In genomic region chr3R:8316344-8317105, dm6 we compare ENCODE assay signal across 1 fruit fly cellular context.
TF ChIP-seq lines count a peak whose summit lies in the region.

Gene Coq2, minus strand, starts transcription at chr3R:8316543.

TF ChIP-seq in whole organism, embryonic, 481 proteins besides CTCF, POLR2A, EP300 and RAD21 (continued from another document and continues in another):
- no peak for TF ChIP-seq CG10267 (tag; optimal IDR thresholded peaks at IDR 0.05; lab: Kevin White, UChicago)
- no peak for TF ChIP-seq HLH54F (GFP tag; optimal IDR thresholded peaks at IDR 0.05; lab: Kevin White, UChicago)
- no peak for TF ChIP-seq ems (GFP tag; optimal IDR thresholded peaks at IDR 0.05; lab: Kevin White, UChicago)
- TF ChIP-seq CG14667 (GFP tag; IDR thresholded peaks at IDR 0.05; lab: Robert Waterston, UW), result no peak
- TF ChIP-seq CG4424 (GFP tag; optimal IDR thresholded peaks at IDR 0.05; lab: Kevin White, UChicago), result no peak
- TF ChIP-seq kay (GFP tag; optimal IDR thresholded peaks at IDR 0.05; lab: Kevin White, UChicago), result no peak
- no peak for TF ChIP-seq BtbVII (GFP tag; optimal IDR thresholded peaks at IDR 0.05; lab: Kevin White, UChicago)
- no peak for TF ChIP-seq sima (GFP tag; optimal IDR thresholded peaks at IDR 0.05; lab: Kevin White, UChicago)
- TF ChIP-seq shn (GFP tag; optimal IDR thresholded peaks at IDR 0.05; lab: Kevin White, UChicago), result no peak
- no peak for TF ChIP-seq CG32767 (GFP tag; IDR thresholded peaks at IDR 0.05; lab: Robert Waterston, UW)
- no peak for TF ChIP-seq Dll (GFP tag; IDR thresholded peaks at IDR 0.05; lab: Robert Waterston, UW; ENCODE audit: partially characterized antibody)
- TF ChIP-seq slbo (GFP tag; IDR thresholded peaks at IDR 0.05; lab: Robert Waterston, UW), result peak; percentile 25; the same call in 1 of the 2 replicates
- TF ChIP-seq CG2116 (GFP tag; optimal IDR thresholded peaks at IDR 0.05; lab: Kevin White, UChicago), result peak; percentile 84
- no peak for TF ChIP-seq CG12942 (GFP tag; optimal IDR thresholded peaks at IDR 0.05; lab: Kevin White, UChicago)
- no peak for TF ChIP-seq CG8290 (GFP tag; optimal IDR thresholded peaks at IDR 0.05; lab: Kevin White, UChicago)
- TF ChIP-seq CG8290 (tag; optimal IDR thresholded peaks at IDR 0.05; lab: Kevin White, UChicago), result no peak
- TF ChIP-seq bowl (GFP tag; IDR thresholded peaks at IDR 0.05; lab: Robert Waterston, UW), result no peak
- no peak for TF ChIP-seq bbx (GFP tag; IDR thresholded peaks at IDR 0.05; lab: Robert Waterston, UW; ENCODE audit: partially characterized antibody)
- TF ChIP-seq CG2678 (tag; optimal IDR thresholded peaks at IDR 0.05; lab: Kevin White, UChicago), result no peak
- no peak for TF ChIP-seq CG8765 (GFP tag; IDR thresholded peaks at IDR 0.05; lab: Robert Waterston, UW)
- TF ChIP-seq sug (tag; optimal IDR thresholded peaks at IDR 0.05; lab: Kevin White, UChicago), result no peak
- no peak for TF ChIP-seq Gug (GFP tag; IDR thresholded peaks at IDR 0.05; lab: Robert Waterston, UW)
- no peak for TF ChIP-seq mirr (GFP tag; optimal IDR thresholded peaks at IDR 0.05; lab: Kevin White, UChicago)
- TF ChIP-seq Ptx1 (GFP tag; IDR thresholded peaks at IDR 0.05; lab: Robert Waterston, UW), result no peak
- no peak for TF ChIP-seq Abd-B (GFP tag; optimal IDR thresholded peaks at IDR 0.05; lab: Kevin White, UChicago)
- no peak for TF ChIP-seq CG3065 (GFP tag; optimal IDR thresholded peaks at IDR 0.05; lab: Kevin White, UChicago)
- TF ChIP-seq jigr1 (GFP tag; IDR thresholded peaks at IDR 0.05; lab: Robert Waterston, UW), result no peak
- TF ChIP-seq CG12744 (GFP tag; optimal IDR thresholded peaks at IDR 0.05; lab: Kevin White, UChicago), result no peak
- TF ChIP-seq chm (GFP tag; IDR thresholded peaks at IDR 0.05; lab: Robert Waterston, UW), result no peak
- no peak for TF ChIP-seq CG2889 (GFP tag; IDR thresholded peaks at IDR 0.05; lab: Robert Waterston, UW)
- TF ChIP-seq CG11456 (GFP tag; IDR thresholded peaks at IDR 0.05; lab: Robert Waterston, UW), result no peak
- no peak for TF ChIP-seq Hr3 (GFP tag; optimal IDR thresholded peaks at IDR 0.05; lab: Kevin White, UChicago)
- no peak for TF ChIP-seq NfI (GFP tag; optimal IDR thresholded peaks at IDR 0.05; lab: Kevin White, UChicago)
- TF ChIP-seq CG7987 (GFP tag; optimal IDR thresholded peaks at IDR 0.05; lab: Kevin White, UChicago), result no peak
- no peak for TF ChIP-seq CG11504 (tag; optimal IDR thresholded peaks at IDR 0.05; lab: Kevin White, UChicago)
- no peak for TF ChIP-seq Lim3 (GFP tag; IDR thresholded peaks at IDR 0.05; lab: Robert Waterston, UW)
- no peak for TF ChIP-seq Hr39 (optimal IDR thresholded peaks at IDR 0.05; lab: Kevin White, UChicago)
- peak; percentile 59 for TF ChIP-seq Nf-YC (tag; optimal IDR thresholded peaks at IDR 0.05; lab: Kevin White, UChicago)
- TF ChIP-seq Stat92E (GFP tag; optimal IDR thresholded peaks at IDR 0.05; lab: Kevin White, UChicago), result no peak
- TF ChIP-seq btn (GFP tag; optimal IDR thresholded peaks at IDR 0.05; lab: Kevin White, UChicago), result no peak
- no peak for TF ChIP-seq unpg (GFP tag; optimal IDR thresholded peaks at IDR 0.05; lab: Kevin White, UChicago)
- peak; percentile 72 for TF ChIP-seq CG1603 (tag; optimal IDR thresholded peaks at IDR 0.05; lab: Kevin White, UChicago)
- no peak for TF ChIP-seq eyg (GFP tag; optimal IDR thresholded peaks at IDR 0.05; lab: Kevin White, UChicago)
- no peak for TF ChIP-seq Chrac-16 (GFP tag; optimal IDR thresholded peaks at IDR 0.05; lab: Kevin White, UChicago)
- TF ChIP-seq Lhr (GFP tag; optimal IDR thresholded peaks at IDR 0.05; lab: Kevin White, UChicago), result peak; percentile 88
- no peak for TF ChIP-seq fd102C (GFP tag; optimal IDR thresholded peaks at IDR 0.05; lab: Kevin White, UChicago)
- TF ChIP-seq CG15514 (GFP tag; optimal IDR thresholded peaks at IDR 0.05; lab: Kevin White, UChicago), result peak; percentile 60
- no peak for TF ChIP-seq stwl (tag; optimal IDR thresholded peaks at IDR 0.05; lab: Kevin White, UChicago)
- TF ChIP-seq HLH4C (GFP tag; IDR thresholded peaks at IDR 0.05; lab: Robert Waterston, UW; ENCODE audit: partially characterized antibody), result no peak
- TF ChIP-seq klu (GFP tag; IDR thresholded peaks at IDR 0.05; lab: Robert Waterston, UW), result no peak
- no peak for TF ChIP-seq twi (tag; optimal IDR thresholded peaks at IDR 0.05; lab: Kevin White, UChicago)
- TF ChIP-seq MESR4 (GFP tag; optimal IDR thresholded peaks at IDR 0.05; lab: Kevin White, UChicago), result peak; percentile 52
- no peak for TF ChIP-seq CG30431 (GFP tag; optimal IDR thresholded peaks at IDR 0.05; lab: Kevin White, UChicago)
- TF ChIP-seq CG16779 (GFP tag; IDR thresholded peaks at IDR 0.05; lab: Robert Waterston, UW), result no peak
- TF ChIP-seq CG33557 (GFP tag; optimal IDR thresholded peaks at IDR 0.05; lab: Kevin White, UChicago), result no peak
- no peak for TF ChIP-seq sna (GFP tag; IDR thresholded peaks at IDR 0.05; lab: Robert Waterston, UW; ENCODE audit: partially characterized antibody)
- TF ChIP-seq Rx (GFP tag; IDR thresholded peaks at IDR 0.05; lab: Robert Waterston, UW), result no peak
- TF ChIP-seq luna (GFP tag; optimal IDR thresholded peaks at IDR 0.05; lab: Kevin White, UChicago), result no peak
- peak; percentile 92 for TF ChIP-seq sd (tag; optimal IDR thresholded peaks at IDR 0.05; lab: Kevin White, UChicago)
- TF ChIP-seq fu2 (GFP tag; optimal IDR thresholded peaks at IDR 0.05; lab: Kevin White, UChicago), result no peak
- no peak for TF ChIP-seq oc (tag; optimal IDR thresholded peaks at IDR 0.05; lab: Kevin White, UChicago)
- no peak for TF ChIP-seq CG4730 (GFP tag; IDR thresholded peaks at IDR 0.05; lab: Robert Waterston, UW)
- TF ChIP-seq pnt (GFP tag; optimal IDR thresholded peaks at IDR 0.05; lab: Kevin White, UChicago), result no peak
- no peak for TF ChIP-seq CG17612 (GFP tag; IDR thresholded peaks at IDR 0.05; lab: Robert Waterston, UW)
- TF ChIP-seq CG8281 (tag; optimal IDR thresholded peaks at IDR 0.05; lab: Kevin White, UChicago), result no peak
- TF ChIP-seq BEAF-32 (GFP tag; optimal IDR thresholded peaks at IDR 0.05; lab: Kevin White, UChicago), result peak; percentile 46
- no peak for TF ChIP-seq CG16815 (GFP tag; optimal IDR thresholded peaks at IDR 0.05; lab: Kevin White, UChicago)
- TF ChIP-seq p53 (GFP tag; optimal IDR thresholded peaks at IDR 0.05; lab: Kevin White, UChicago), result no peak
- TF ChIP-seq CG9609 (GFP tag; optimal IDR thresholded peaks at IDR 0.05; lab: Kevin White, UChicago), result no peak
- TF ChIP-seq Meics (GFP tag; optimal IDR thresholded peaks at IDR 0.05; lab: Kevin White, UChicago), result no peak
- no peak for TF ChIP-seq YL-1 (GFP tag; optimal IDR thresholded peaks at IDR 0.05; lab: Kevin White, UChicago)
- TF ChIP-seq pita (GFP tag; optimal IDR thresholded peaks at IDR 0.05; lab: Kevin White, UChicago), result peak; percentile 15
- no peak for TF ChIP-seq NFAT (GFP tag; IDR thresholded peaks at IDR 0.05; lab: Robert Waterston, UW)
- TF ChIP-seq inv (GFP tag; IDR thresholded peaks at IDR 0.05; lab: Robert Waterston, UW; ENCODE audit: partially characterized antibody), result no peak
- no peak for TF ChIP-seq CG9876 (GFP tag; optimal IDR thresholded peaks at IDR 0.05; lab: Kevin White, UChicago)
- TF ChIP-seq lab (GFP tag; optimal IDR thresholded peaks at IDR 0.05; lab: Kevin White, UChicago), result no peak
- TF ChIP-seq vfl (GFP tag; optimal IDR thresholded peaks at IDR 0.05; lab: Kevin White, UChicago), result no peak
- TF ChIP-seq gcm2 (GFP tag; optimal IDR thresholded peaks at IDR 0.05; lab: Kevin White, UChicago), result no peak
- TF ChIP-seq Dp (GFP tag; optimal IDR thresholded peaks at IDR 0.05; lab: Kevin White, UChicago), result peak; percentile 93
- TF ChIP-seq schlank (tag; optimal IDR thresholded peaks at IDR 0.05; lab: Kevin White, UChicago), result no peak
- no peak for TF ChIP-seq zf30C (GFP tag; optimal IDR thresholded peaks at IDR 0.05; lab: Kevin White, UChicago)
- no peak for TF ChIP-seq toy (GFP tag; IDR thresholded peaks at IDR 0.05; lab: Robert Waterston, UW)
- TF ChIP-seq mam (GFP tag; optimal IDR thresholded peaks at IDR 0.05; lab: Kevin White, UChicago), result no peak
- TF ChIP-seq pum (GFP tag; optimal IDR thresholded peaks at IDR 0.05; lab: Kevin White, UChicago), result no peak
- TF ChIP-seq wor (GFP tag; IDR thresholded peaks at IDR 0.05; lab: Robert Waterston, UW), result no peak
- no peak for TF ChIP-seq rib (GFP tag; IDR thresholded peaks at IDR 0.05; lab: Robert Waterston, UW)
- no peak for TF ChIP-seq CG8359 (GFP tag; optimal IDR thresholded peaks at IDR 0.05; lab: Kevin White, UChicago; ENCODE audit: borderline replicate concordance)
- no peak for TF ChIP-seq tio (GFP tag; optimal IDR thresholded peaks at IDR 0.05; lab: Kevin White, UChicago)
- no peak for TF ChIP-seq CG9817 (tag; optimal IDR thresholded peaks at IDR 0.05; lab: Kevin White, UChicago)
- no peak for TF ChIP-seq az2 (GFP tag; optimal IDR thresholded peaks at IDR 0.05; lab: Kevin White, UChicago)
- TF ChIP-seq Sry-δ (GFP tag; optimal IDR thresholded peaks at IDR 0.05; lab: Kevin White, UChicago), result peak; percentile 44
- peak; percentile 8 for TF ChIP-seq Sin3A (optimal IDR thresholded peaks at IDR 0.05; lab: Kevin White, UChicago)
- TF ChIP-seq CG15269 (tag; optimal IDR thresholded peaks at IDR 0.05; lab: Kevin White, UChicago), result no peak
- TF ChIP-seq Ets97D (GFP tag; optimal IDR thresholded peaks at IDR 0.05; lab: Kevin White, UChicago), result peak; percentile 42
- TF ChIP-seq CG17361 (GFP tag; IDR thresholded peaks at IDR 0.05; lab: Robert Waterston, UW), result no peak
- no peak for TF ChIP-seq Spps (tag; optimal IDR thresholded peaks at IDR 0.05; lab: Kevin White, UChicago)
- TF ChIP-seq CG14441 (GFP tag; IDR thresholded peaks at IDR 0.05; lab: Robert Waterston, UW), result no peak
- TF ChIP-seq Xbp1 (GFP tag; optimal IDR thresholded peaks at IDR 0.05; lab: Kevin White, UChicago), result peak; percentile 2
- no peak for TF ChIP-seq CG3838 (GFP tag; optimal IDR thresholded peaks at IDR 0.05; lab: Kevin White, UChicago)
- no peak for TF ChIP-seq caup (GFP tag; optimal IDR thresholded peaks at IDR 0.05; lab: Kevin White, UChicago; ENCODE audit: severe bottlenecking)
- TF ChIP-seq nerfin-1 (tag; optimal IDR thresholded peaks at IDR 0.05; lab: Kevin White, UChicago), result no peak
- no peak for TF ChIP-seq bsh (GFP tag; optimal IDR thresholded peaks at IDR 0.05; lab: Kevin White, UChicago)
- TF ChIP-seq CG33213 (GFP tag; optimal IDR thresholded peaks at IDR 0.05; lab: Kevin White, UChicago), result peak; percentile 21
- TF ChIP-seq croc (GFP tag; conservative IDR thresholded peaks at IDR 0.05; lab: Robert Waterston, UW), result no peak
- no peak for TF ChIP-seq pb (GFP tag; optimal IDR thresholded peaks at IDR 0.05; lab: Kevin White, UChicago)
- peak; percentile 2 for TF ChIP-seq HmgZ (tag; optimal IDR thresholded peaks at IDR 0.05; lab: Kevin White, UChicago)
- TF ChIP-seq CG7556 (GFP tag; optimal IDR thresholded peaks at IDR 0.05; lab: Kevin White, UChicago), result no peak
- no peak for TF ChIP-seq Hmx (GFP tag; optimal IDR thresholded peaks at IDR 0.05; lab: Kevin White, UChicago)
- TF ChIP-seq hth (optimal IDR thresholded peaks at IDR 0.05; lab: Kevin White, UChicago), result no peak
- peak; percentile 74 for TF ChIP-seq pzg (GFP tag; optimal IDR thresholded peaks at IDR 0.05; lab: Kevin White, UChicago)
- TF ChIP-seq CG14965 (GFP tag; optimal IDR thresholded peaks at IDR 0.05; lab: Kevin White, UChicago; ENCODE audit: borderline replicate concordance), result no peak
- TF ChIP-seq Doc3 (GFP tag; IDR thresholded peaks at IDR 0.05; lab: Robert Waterston, UW; ENCODE audit: partially characterized antibody), result no peak
- TF ChIP-seq CG11560 (tag; IDR thresholded peaks at IDR 0.05; lab: Robert Waterston, UW), result no peak
- no peak for TF ChIP-seq chn (GFP tag; optimal IDR thresholded peaks at IDR 0.05; lab: Kevin White, UChicago)
- TF ChIP-seq MTF-1 (GFP tag; optimal IDR thresholded peaks at IDR 0.05; lab: Kevin White, UChicago; ENCODE audit: borderline replicate concordance), result peak; percentile 100
- TF ChIP-seq CG11247 (GFP tag; IDR thresholded peaks at IDR 0.05; lab: Robert Waterston, UW), result no peak
- no peak for TF ChIP-seq CHES-1-like (GFP tag; optimal IDR thresholded peaks at IDR 0.05; lab: Kevin White, UChicago)
- no peak for TF ChIP-seq CG7963 (GFP tag; IDR thresholded peaks at IDR 0.05; lab: Robert Waterston, UW; ENCODE audit: partially characterized antibody)
- no peak for TF ChIP-seq cwo (GFP tag; optimal IDR thresholded peaks at IDR 0.05; lab: Kevin White, UChicago)
- no peak for TF ChIP-seq CG15696 (tag; optimal IDR thresholded peaks at IDR 0.05; lab: Kevin White, UChicago)
- no peak for TF ChIP-seq CkIIα-i1 (GFP tag; IDR thresholded peaks at IDR 0.05; lab: Robert Waterston, UW)
- TF ChIP-seq Eip74EF (GFP tag; optimal IDR thresholded peaks at IDR 0.05; lab: Kevin White, UChicago), result no peak
- TF ChIP-seq Dfd (GFP tag; optimal IDR thresholded peaks at IDR 0.05; lab: Kevin White, UChicago), result no peak
- 0 out of 3 replicates have a peak, but pooled peaks have one; percentile 8 for TF ChIP-seq CG34224 (GFP tag; IDR thresholded peaks at IDR 0.05; lab: Robert Waterston, UW; ENCODE audit: partially characterized antibody)
- no peak for TF ChIP-seq CG12299 (tag; optimal IDR thresholded peaks at IDR 0.05; lab: Kevin White, UChicago)
- no peak for TF ChIP-seq hb (GFP tag; IDR thresholded peaks at IDR 0.05; lab: Robert Waterston, UW; ENCODE audit: partially characterized antibody)
- TF ChIP-seq pho (GFP tag; optimal IDR thresholded peaks at IDR 0.05; lab: Kevin White, UChicago), result no peak
- TF ChIP-seq CG12769 (tag; optimal IDR thresholded peaks at IDR 0.05; lab: Kevin White, UChicago), result no peak
- no peak for TF ChIP-seq sqz (GFP tag; optimal IDR thresholded peaks at IDR 0.05; lab: Kevin White, UChicago)
- TF ChIP-seq CG13123 (GFP tag; optimal IDR thresholded peaks at IDR 0.05; lab: Kevin White, UChicago), result no peak
- TF ChIP-seq Hand (GFP tag; optimal IDR thresholded peaks at IDR 0.05; lab: Kevin White, UChicago), result no peak
- no peak for TF ChIP-seq CG1647 (GFP tag; optimal IDR thresholded peaks at IDR 0.05; lab: Kevin White, UChicago)
- no peak for TF ChIP-seq B-H1 (GFP tag; IDR thresholded peaks at IDR 0.05; lab: Robert Waterston, UW)
- no peak for TF ChIP-seq Six4 (GFP tag; optimal IDR thresholded peaks at IDR 0.05; lab: Kevin White, UChicago)
- TF ChIP-seq salm (tag; optimal IDR thresholded peaks at IDR 0.05; lab: Kevin White, UChicago), result no peak
- no peak for TF ChIP-seq CG17328 (GFP tag; IDR thresholded peaks at IDR 0.05; lab: Robert Waterston, UW)
- no peak for TF ChIP-seq gem (tag; optimal IDR thresholded peaks at IDR 0.05; lab: Kevin White, UChicago)
- no peak for TF ChIP-seq lmd (GFP tag; IDR thresholded peaks at IDR 0.05; lab: Robert Waterston, UW)
- no peak for TF ChIP-seq slp2 (GFP tag; optimal IDR thresholded peaks at IDR 0.05; lab: Kevin White, UChicago)
